Fruit fly (Drosophila melanogaster): ENCODE results near the gene Ada.

Ada gene

dm6 chr3R:9054442-9055118 is 10.4 kb upstream of the Ada start (continued):
- peak; percentile 78 for TF ChIP-seq CG15514 (GFP tag; optimal IDR thresholded peaks at IDR 0.05)
- no peak for TF ChIP-seq amos (GFP tag; IDR thresholded peaks at IDR 0.05; ENCODE audit: partially characterized antibody)
- TF ChIP-seq Aef1 (GFP tag; IDR thresholded peaks at IDR 0.05) = no peak
- TF ChIP-seq CG10462 (GFP tag; optimal IDR thresholded peaks at IDR 0.05) = no peak
- peak; percentile 62 for TF ChIP-seq CG18619 (GFP tag; optimal IDR thresholded peaks at IDR 0.05)
- TF ChIP-seq CG15011 (GFP tag; optimal IDR thresholded peaks at IDR 0.05) = peak; percentile 60
- TF ChIP-seq crol (GFP tag; IDR thresholded peaks at IDR 0.05) = no peak
- TF ChIP-seq slou (GFP tag; optimal IDR thresholded peaks at IDR 0.05) = no peak
- TF ChIP-seq zf30C (GFP tag; optimal IDR thresholded peaks at IDR 0.05) = peak; percentile 87
- peak; percentile 36 for TF ChIP-seq trh (GFP tag; optimal IDR thresholded peaks at IDR 0.05)
- TF ChIP-seq CG5245 (GFP tag; optimal IDR thresholded peaks at IDR 0.05) = peak; percentile 43
- peak; percentile 54 for TF ChIP-seq Hsf (GFP tag; optimal IDR thresholded peaks at IDR 0.05)
- peak; percentile 59 for TF ChIP-seq BtbVII (GFP tag; optimal IDR thresholded peaks at IDR 0.05)
- no peak for TF ChIP-seq ato (GFP tag; IDR thresholded peaks at IDR 0.05; ENCODE audit: partially characterized antibody)
- TF ChIP-seq Med (GFP tag) = peak; percentile 0
- TF ChIP-seq grau (tag; optimal IDR thresholded peaks at IDR 0.05) = peak; percentile 59
- TF ChIP-seq tup (GFP tag; optimal IDR thresholded peaks at IDR 0.05) = peak; percentile 54
- TF ChIP-seq ham (GFP tag; IDR thresholded peaks at IDR 0.05) = no peak
- TF ChIP-seq CG15696 (tag; optimal IDR thresholded peaks at IDR 0.05) = peak; percentile 24
- peak in 1 of 2 experiments; percentile 42 for TF ChIP-seq crp (GFP tag; optimal IDR thresholded peaks at IDR 0.05)
- TF ChIP-seq CG12071 (GFP tag; optimal IDR thresholded peaks at IDR 0.05) = peak; percentile 43
- TF ChIP-seq Meics (GFP tag; optimal IDR thresholded peaks at IDR 0.05) = peak; percentile 78
- peak; percentile 40 for TF ChIP-seq MTF-1 (GFP tag; optimal IDR thresholded peaks at IDR 0.05; ENCODE audit: borderline replicate concordance)
- TF ChIP-seq Sry-β (GFP tag; optimal IDR thresholded peaks at IDR 0.05) = no peak
- TF ChIP-seq CG2116 (GFP tag; optimal IDR thresholded peaks at IDR 0.05) = no peak
- TF ChIP-seq CG5180 (GFP tag; optimal IDR thresholded peaks at IDR 0.05) = peak; percentile 13
- peak; percentile 71 for TF ChIP-seq CG7556 (GFP tag; optimal IDR thresholded peaks at IDR 0.05)
- no peak for TF ChIP-seq CG6689 (GFP tag; IDR thresholded peaks at IDR 0.05)
- TF ChIP-seq br (optimal IDR thresholded peaks at IDR 0.05) = no peak
- no peak for TF ChIP-seq CG16779 (GFP tag; IDR thresholded peaks at IDR 0.05)
- peak; percentile 89 for TF ChIP-seq CG18599 (GFP tag; optimal IDR thresholded peaks at IDR 0.05)
- peak; percentile 70 for TF ChIP-seq CG6813 (GFP tag; optimal IDR thresholded peaks at IDR 0.05)
- TF ChIP-seq CG12299 (tag; optimal IDR thresholded peaks at IDR 0.05) = peak; percentile 18
- TF ChIP-seq B-H1 (GFP tag; IDR thresholded peaks at IDR 0.05) = no peak
- no peak for TF ChIP-seq insv (GFP tag; optimal IDR thresholded peaks at IDR 0.05)
- peak; percentile 30 for TF ChIP-seq CG31388 (GFP tag; optimal IDR thresholded peaks at IDR 0.05)
- no peak for TF ChIP-seq maf-S (GFP tag; optimal IDR thresholded peaks at IDR 0.05)
- no peak for TF ChIP-seq CG14014 (GFP tag; IDR thresholded peaks at IDR 0.05)
- TF ChIP-seq Dek (tag; optimal IDR thresholded peaks at IDR 0.05) = peak; percentile 72
- peak; percentile 90 for TF ChIP-seq lab (GFP tag; optimal IDR thresholded peaks at IDR 0.05)
- no peak for TF ChIP-seq CG7963 (GFP tag; IDR thresholded peaks at IDR 0.05; ENCODE audit: partially characterized antibody)
- TF ChIP-seq cato (GFP tag; optimal IDR thresholded peaks at IDR 0.05; ENCODE audit: borderline replicate concordance) = peak; percentile 51
- no peak for TF ChIP-seq CG12104 (GFP tag; optimal IDR thresholded peaks at IDR 0.05)
- peak; percentile 70 for TF ChIP-seq fd3F (GFP tag; optimal IDR thresholded peaks at IDR 0.05)
- peak; percentile 81 for TF ChIP-seq NfI (GFP tag; optimal IDR thresholded peaks at IDR 0.05)
- no peak for TF ChIP-seq ranshi (GFP tag; IDR thresholded peaks at IDR 0.05)
- peak; percentile 51 for TF ChIP-seq fd96Cb (tag; optimal IDR thresholded peaks at IDR 0.05)
- TF ChIP-seq CG30431 (GFP tag; optimal IDR thresholded peaks at IDR 0.05) = peak; percentile 51
- TF ChIP-seq Pdp1 (GFP tag; optimal IDR thresholded peaks at IDR 0.05) = peak in 1 of 2 experiments; percentile 77
